Worm (Caenorhabditis elegans) whole organism, L4/young adult: ENCODE results near the gene lin-39.

Experiments
- W03F9.2 ChIP-seq: fragments of 150-350 bp; optimal IDR thresholded peaks from 2 replicates; lab custom pipeline; 2014; ENCODE audit warnings: missing biosample characterization, missing genetic modification characterization
- dao-5 ChIP-seq: sonication (generic microtip); optimal IDR thresholded peaks from 2 replicates; lab custom pipeline; 2016; ENCODE audit warnings: missing genotype, missing genetic modification characterization, moderate library complexity, missing compliant biosample characterization
- him-1 ChIP-seq: sonication (generic microtip); optimal IDR thresholded peaks from 2 replicates; lab custom pipeline; 2016; ENCODE audit warnings: missing genotype, missing genetic modification reagents, missing genetic modification characterization, missing compliant biosample characterization

lin-39 gene

ce11 chrIII:7530108-7530507 lies 6.3 kb downstream of the lin-39 start:
- TF ChIP-seq dao-5 (tag; lab: Kevin White, UChicago) = no peak
- TF ChIP-seq him-1 (tag; lab: Kevin White, UChicago) = no peak
- no peak for TF ChIP-seq W03F9.2

ce11 chrIII:7526974-7527466 lies 9.4 kb downstream of the lin-39 start:
- no peak for TF ChIP-seq W03F9.2
- no peak for TF ChIP-seq dao-5 (tag; lab: Kevin White, UChicago)
- TF ChIP-seq him-1 (tag; lab: Kevin White, UChicago) = no peak

ce11 chrIII:7524830-7525344 lies 11.5 kb downstream of the lin-39 start:
- TF ChIP-seq him-1 (tag; lab: Kevin White, UChicago) = no peak
- no peak for TF ChIP-seq W03F9.2
- TF ChIP-seq dao-5 (tag; lab: Kevin White, UChicago) = no peak

- TF ChIP-seq him-1 (tag; lab: Kevin White, UChicago) = no peak
- TF ChIP-seq W03F9.2 = no peak
- TF ChIP-seq dao-5 (tag; lab: Kevin White, UChicago) = no peak
These were observed 15.3 kb downstream of the lin-39 start, which contains the start of gene lig-4 for ce11 chrIII:7521163-7521562. Gene lig-4, plus strand, starts transcription at chrIII:7521463.

ce11 chrIII:7520672-7521071 lies 15.8 kb downstream of the lin-39 start, which contains the start of the genes cux-7 and C07H6.2:
Gene cux-7, minus strand, starts transcription at chrIII:7520845.
Gene C07H6.2, plus strand, starts transcription at chrIII:7521009.
- TF ChIP-seq him-1 (tag; lab: Kevin White, UChicago) (peak; percentile 93), W03F9.2 (no peak), dao-5 (tag; lab: Kevin White, UChicago) (peak; percentile 24)

- TF ChIP-seq dao-5 (tag; lab: Kevin White, UChicago) (no peak), him-1 (tag; lab: Kevin White, UChicago) (no peak), W03F9.2 (no peak)
These were observed 18.0 kb downstream of the lin-39 start, which contains the start of gene clk-2 for ce11 chrIII:7518424-7518823. Gene clk-2, minus strand, starts transcription at chrIII:7518524.

ce11 chrIII:7508128-7508635 lies 28.2 kb downstream of the lin-39 start, which contains the start of gene cls-1:
Gene cls-1, plus strand, starts transcription at chrIII:7508178.
- no peak for TF ChIP-seq W03F9.2
- TF ChIP-seq dao-5 (tag; lab: Kevin White, UChicago) = no peak
- TF ChIP-seq him-1 (tag; lab: Kevin White, UChicago) = no peak

- TF ChIP-seq him-1 (tag; lab: Kevin White, UChicago) = no peak
- no peak for TF ChIP-seq dao-5 (tag; lab: Kevin White, UChicago)
- TF ChIP-seq W03F9.2 = no peak
These were observed 29.4 kb downstream of the lin-39 start for ce11 chrIII:7506983-7507382.

ce11 chrIII:7499421-7499902 lies 37.0 kb downstream of the lin-39 start, which contains the start of the genes C07H6.9 and sap-140:
Gene C07H6.9, minus strand, starts transcription at chrIII:7499471.
Gene sap-140, plus strand, starts transcription at chrIII:7499738.
- TF ChIP-seq him-1 (tag; lab: Kevin White, UChicago) (peak; percentile 24), dao-5 (tag; lab: Kevin White, UChicago) (no peak), W03F9.2 (peak; percentile 83)

ce11 chrIII:7498346-7498745 lies 38.1 kb downstream of the lin-39 start:
- no peak for TF ChIP-seq dao-5 (tag; lab: Kevin White, UChicago)
- TF ChIP-seq W03F9.2 = peak; percentile 86

ce11 chrIII:7497782-7498266 lies 38.6 kb downstream of the lin-39 start, which contains the start of gene cgh-1:
Gene cgh-1, minus strand, starts transcription at chrIII:7497832.
- TF ChIP-seq W03F9.2 (no peak), dao-5 (tag; lab: Kevin White, UChicago) (no peak), him-1 (tag; lab: Kevin White, UChicago) (no peak)

- TF ChIP-seq W03F9.2 (no peak), him-1 (tag; lab: Kevin White, UChicago) (no peak), dao-5 (tag; lab: Kevin White, UChicago) (peak; percentile 30)
These were observed 40.8 kb downstream of the lin-39 start for ce11 chrIII:7495616-7496146.

- TF ChIP-seq W03F9.2 = no peak
- TF ChIP-seq him-1 (tag; lab: Kevin White, UChicago) = no peak
- TF ChIP-seq dao-5 (tag; lab: Kevin White, UChicago) = no peak
These were observed 41.5 kb downstream of the lin-39 start for ce11 chrIII:7494850-7495314.

- no peak for TF ChIP-seq him-1 (tag; lab: Kevin White, UChicago)
- no peak for TF ChIP-seq W03F9.2
- no peak for TF ChIP-seq dao-5 (tag; lab: Kevin White, UChicago)
These were observed 44.5 kb downstream of the lin-39 start for ce11 chrIII:7491931-7492330.
